Fruit fly (Drosophila melanogaster): ENCODE results near the gene CG11537.

CG11537 gene

dm6 chr3L:3148125-3149059, 5.1 kb upstream of the CG11537 start, which contains the start of the genes Usp5 and BtbVII (continued):
- no peak for TF ChIP-seq CG15073 (GFP tag; optimal IDR thresholded peaks at IDR 0.05)
- peak; percentile 6 for TF ChIP-seq CG30431 (GFP tag; optimal IDR thresholded peaks at IDR 0.05)
- TF ChIP-seq CG6765 (GFP tag; optimal IDR thresholded peaks at IDR 0.05), result peak; percentile 27
- TF ChIP-seq Dad (GFP tag; optimal IDR thresholded peaks at IDR 0.05), result peak; percentile 14
- TF ChIP-seq Blimp-1 (GFP tag; optimal IDR thresholded peaks at IDR 0.05), result no peak
- 0 out of 3 replicates have a peak, but pooled peaks have one; percentile 39 for TF ChIP-seq croc (GFP tag; conservative IDR thresholded peaks at IDR 0.05)
- TF ChIP-seq sd (tag; optimal IDR thresholded peaks at IDR 0.05), result peak; percentile 18
- peak; percentile 67 for TF ChIP-seq CG12391 (tag; optimal IDR thresholded peaks at IDR 0.05)
- TF ChIP-seq CG17186 (GFP tag; optimal IDR thresholded peaks at IDR 0.05), result no peak
- TF ChIP-seq NFAT (GFP tag; IDR thresholded peaks at IDR 0.05), result peak; percentile 67
- no peak; the same call in 2 of the 3 replicates for TF ChIP-seq CG11695 (GFP tag; IDR thresholded peaks at IDR 0.05)
- peak; percentile 59 for TF ChIP-seq CG13123 (GFP tag; optimal IDR thresholded peaks at IDR 0.05)
- TF ChIP-seq HLHmδ (GFP tag; optimal IDR thresholded peaks at IDR 0.05), result no peak
- peak; percentile 22 for TF ChIP-seq ATbp (GFP tag; optimal IDR thresholded peaks at IDR 0.05)
- TF ChIP-seq ab (GFP tag; optimal IDR thresholded peaks at IDR 0.05), result no peak
- TF ChIP-seq B-H1 (GFP tag; IDR thresholded peaks at IDR 0.05), result peak; percentile 40; the same call in 1 of the 3 replicates
- TF ChIP-seq maf-S (GFP tag; optimal IDR thresholded peaks at IDR 0.05), result peak; percentile 49
- peak; percentile 99 for TF ChIP-seq trem (tag; optimal IDR thresholded peaks at IDR 0.05)
- peak; percentile 47; the same call in 1 of the 2 replicates for TF ChIP-seq H2.0 (GFP tag; IDR thresholded peaks at IDR 0.05)
- peak; percentile 50 for TF ChIP-seq Fer3 (tag; optimal IDR thresholded peaks at IDR 0.05)
- no peak for TF ChIP-seq Sox102F (GFP tag; optimal IDR thresholded peaks at IDR 0.05)
- peak; percentile 65 for TF ChIP-seq CG9727 (GFP tag; optimal IDR thresholded peaks at IDR 0.05)
- TF ChIP-seq kah (GFP tag; optimal IDR thresholded peaks at IDR 0.05), result no peak
- no peak for TF ChIP-seq NC2α (GFP tag; optimal IDR thresholded peaks at IDR 0.05)
- TF ChIP-seq CG17912 (GFP tag; optimal IDR thresholded peaks at IDR 0.05), result no peak
- TF ChIP-seq sc (optimal IDR thresholded peaks at IDR 0.05), result no peak
- TF ChIP-seq sc (GFP tag; optimal IDR thresholded peaks at IDR 0.05), result no peak
- TF ChIP-seq cg (GFP tag; optimal IDR thresholded peaks at IDR 0.05), result no peak
- TF ChIP-seq Dll (GFP tag; IDR thresholded peaks at IDR 0.05; ENCODE audit: partially characterized antibody), result peak; percentile 100
- peak; percentile 81 for TF ChIP-seq Antp (GFP tag; optimal IDR thresholded peaks at IDR 0.05)
- peak in 1 of 2 experiments; percentile 11 for TF ChIP-seq insv (GFP tag; optimal IDR thresholded peaks at IDR 0.05)
- peak; percentile 100 for TF ChIP-seq CG15514 (GFP tag; optimal IDR thresholded peaks at IDR 0.05)
- peak; percentile 64 for TF ChIP-seq PHDP (tag; optimal IDR thresholded peaks at IDR 0.05)
- TF ChIP-seq vvl (GFP tag; IDR thresholded peaks at IDR 0.05), result peak; percentile 71; the same call in 1 of the 2 replicates
- no peak for TF ChIP-seq klu (GFP tag; IDR thresholded peaks at IDR 0.05)
- TF ChIP-seq chm (GFP tag; IDR thresholded peaks at IDR 0.05), result peak; percentile 36; the same call in 1 of the 2 replicates
- no peak for TF ChIP-seq cwo (GFP tag; optimal IDR thresholded peaks at IDR 0.05)
- peak; percentile 71 for TF ChIP-seq CG2116 (GFP tag; optimal IDR thresholded peaks at IDR 0.05)
- no peak for TF ChIP-seq gsb (GFP tag; IDR thresholded peaks at IDR 0.05)
- no peak for TF ChIP-seq Asciz (GFP tag; optimal IDR thresholded peaks at IDR 0.05)
- TF ChIP-seq Hr39 (optimal IDR thresholded peaks at IDR 0.05), result no peak
- TF ChIP-seq knrl (GFP tag; IDR thresholded peaks at IDR 0.05; ENCODE audit: partially characterized antibody), result peak; percentile 96
- no peak for TF ChIP-seq CG6813 (GFP tag; optimal IDR thresholded peaks at IDR 0.05)
- TF ChIP-seq CG15269 (tag; optimal IDR thresholded peaks at IDR 0.05), result peak; percentile 39
- peak; percentile 24 for TF ChIP-seq CG5180 (GFP tag; optimal IDR thresholded peaks at IDR 0.05)
- no peak for TF ChIP-seq Deaf1 (tag; optimal IDR thresholded peaks at IDR 0.05)
- peak; percentile 87; the same call in 2 of the 3 replicates for TF ChIP-seq Opbp (GFP tag; IDR thresholded peaks at IDR 0.05; ENCODE audit: partially characterized antibody)
- peak; percentile 81 for TF ChIP-seq CG34376 (GFP tag; optimal IDR thresholded peaks at IDR 0.05)

All from whole organism, embryonic.